Worm (Caenorhabditis elegans) whole organism, L4 larva: ENCODE data around the gene F47B8.2.

ENCODE experiments used
- D1046.2 ChIP-seq: fragments of 200-800 bp; sonication (Bioruptor generic); IDR thresholded peaks from 2 replicates; pipeline ENCODE4 v1.3.6; 2022; ENCODE audit warnings: missing genetic modification characterization, missing compliant biosample characterization
- F26F4.8 ChIP-seq: fragments of 200-800 bp; sonication (Bioruptor generic); conservative IDR thresholded peaks from 2 replicates; pipeline ENCODE4 v1.3.6; 2022; ENCODE audit warnings: missing genetic modification characterization, missing compliant biosample characterization
- F49E8.2 ChIP-seq: sonication (generic microtip); optimal IDR thresholded peaks from 2 replicates; lab custom pipeline; 2016; ENCODE audit warnings: missing compliant biosample characterization, mild to moderate bottlenecking, missing genetic modification characterization, borderline replicate concordance
- R02D3.7 ChIP-seq: fragments of 150-350 bp; sonication (generic microtip); optimal IDR thresholded peaks from 3 replicates; lab custom pipeline; 2014; ENCODE audit warnings: missing biosample characterization, missing genetic modification characterization
- T26A8.4 ChIP-seq: fragments of 200-800 bp; sonication (Bioruptor generic); IDR thresholded peaks from 2 replicates; pipeline ENCODE4 v1.3.6; 2022; ENCODE audit warnings: missing genetic modification characterization, missing compliant biosample characterization
- Y5F2A.4 ChIP-seq: fragments of 200-800 bp; sonication (Bioruptor generic); optimal IDR thresholded peaks from 2 replicates; lab custom pipeline; 2018; ENCODE audit warnings: mild to moderate bottlenecking, missing genetic modification characterization, missing compliant biosample characterization
- ceh-32 ChIP-seq: sonication (generic microtip); optimal IDR thresholded peaks from 2 replicates; lab custom pipeline; 2016; ENCODE audit warnings: mild to moderate bottlenecking, missing genetic modification characterization, missing compliant biosample characterization; ENCODE audit not compliant: poor library complexity
- ces-1 ChIP-seq: fragments of 150-350 bp; sonication (generic microtip); optimal IDR thresholded peaks from 4 replicates; lab custom pipeline; 2014; ENCODE audit warnings: missing biosample characterization, missing genetic modification reagents, missing genetic modification characterization
- daf-19 ChIP-seq: fragments of 200-800 bp; sonication (Bioruptor generic); conservative IDR thresholded peaks from 2 replicates; pipeline ENCODE4 v1.3.6; 2022; ENCODE audit warnings: missing genetic modification characterization, missing compliant biosample characterization
- daf-8 ChIP-seq: fragments of 200-800 bp; sonication (Bioruptor generic); IDR thresholded peaks from 2 replicates; pipeline ENCODE4 v1.3.6; 2022; ENCODE audit warnings: missing genetic modification characterization, missing compliant biosample characterization
- dmd-8 ChIP-seq: fragments of 200-800 bp; sonication (Bioruptor generic); IDR thresholded peaks from 2 replicates; pipeline ENCODE4 v1.3.6; 2022; ENCODE audit warnings: missing genetic modification characterization, missing compliant biosample characterization
- dpl-1 ChIP-seq: fragments of 150-350 bp; optimal IDR thresholded peaks from 2 replicates; lab custom pipeline; 2014; ENCODE audit warnings: missing biosample characterization, missing genetic modification reagents, missing genetic modification characterization
- duxl-1 ChIP-seq: sonication (generic microtip); optimal IDR thresholded peaks from 2 replicates; lab custom pipeline; 2016; ENCODE audit warnings: mild to moderate bottlenecking, missing genetic modification characterization, moderate library complexity, missing compliant biosample characterization; ENCODE audit not compliant: poor library complexity
- dve-1 ChIP-seq: sonication (generic microtip); optimal IDR thresholded peaks from 2 replicates; lab custom pipeline; 2017; ENCODE audit warnings: antibody characterized with exemption, mild to moderate bottlenecking, missing genetic modification characterization, missing compliant biosample characterization; ENCODE audit not compliant: insufficient read depth
- egl-27 ChIP-seq: sonication (generic microtip); optimal IDR thresholded peaks from 3 replicates; lab custom pipeline; 2017; ENCODE audit warnings: missing biosample characterization, missing genetic modification reagents, missing genetic modification characterization
- egl-43 ChIP-seq: fragments of 200-800 bp; sonication (Bioruptor generic); IDR thresholded peaks from 2 replicates; pipeline ENCODE4 v1.3.6; 2022; ENCODE audit warnings: missing genetic modification reagents, missing genetic modification characterization, missing compliant biosample characterization
- fos-1 ChIP-seq: fragments of 150-350 bp; optimal IDR thresholded peaks from 2 replicates; lab custom pipeline; 2014; ENCODE audit warnings: missing biosample characterization, missing genetic modification characterization
- gei-8 ChIP-seq: fragments of 200-800 bp; sonication (Bioruptor generic); optimal IDR thresholded peaks from 2 replicates; lab custom pipeline; 2018; ENCODE audit warnings: mild to moderate bottlenecking, missing genetic modification characterization, missing compliant biosample characterization
- hlh-11 ChIP-seq: fragments of 200-800 bp; sonication (Bioruptor generic); optimal IDR thresholded peaks from 2 replicates; lab custom pipeline; 2018; ENCODE audit warnings: mild to moderate bottlenecking, missing genetic modification characterization, missing compliant biosample characterization
- hlh-30 ChIP-seq: sonication (generic microtip); optimal IDR thresholded peaks from 2 replicates; lab custom pipeline; 2017; ENCODE audit warnings: antibody characterized with exemption, mild to moderate bottlenecking, missing genetic modification characterization, missing compliant biosample characterization; ENCODE audit not compliant: insufficient read depth
- hmg-1.1 ChIP-seq: fragments of 200-800 bp; sonication (Bioruptor generic); IDR thresholded peaks from 2 replicates; pipeline ENCODE4 v1.3.6; 2022; ENCODE audit warnings: missing genetic modification reagents, missing genetic modification characterization, missing compliant biosample characterization
- jun-1 ChIP-seq: fragments of 150-350 bp; optimal IDR thresholded peaks from 2 replicates; lab custom pipeline; 2014; ENCODE audit warnings: missing biosample characterization, missing genetic modification reagents, missing genetic modification characterization
- lim-7 ChIP-seq: fragments of 200-800 bp; sonication (Bioruptor generic); IDR thresholded peaks from 2 replicates; pipeline ENCODE4 v1.3.6; 2022; ENCODE audit warnings: missing genetic modification characterization, missing compliant biosample characterization
- lin-13 ChIP-seq: fragments of 150-350 bp; optimal IDR thresholded peaks from 2 replicates; lab custom pipeline; 2014; ENCODE audit warnings: missing biosample characterization, missing genetic modification reagents, missing genetic modification characterization
- lin-15B ChIP-seq: fragments of 150-350 bp; sonication (generic microtip); optimal IDR thresholded peaks from 3 replicates; lab custom pipeline; 2014; ENCODE audit warnings: missing biosample characterization, missing genetic modification characterization
- lin-29 ChIP-seq: fragments of 200-800 bp; sonication (Bioruptor generic); IDR thresholded peaks from 2 replicates; pipeline ENCODE4 v1.3.6; 2022; ENCODE audit warnings: missing genetic modification reagents, missing genetic modification characterization, missing compliant biosample characterization
- lin-38 ChIP-seq: fragments of 200-800 bp; sonication (Bioruptor generic); IDR thresholded peaks from 2 replicates; pipeline ENCODE4 v1.3.6; 2022; ENCODE audit warnings: missing genetic modification reagents, missing genetic modification characterization, missing compliant biosample characterization
- lsy-2 ChIP-seq, 2 experiments: fragments of 150-350 bp in 1 of 2; sonication (generic microtip) in 1 of 2; optimal IDR thresholded peaks; 2 replicates each; lab custom pipeline; 2014 to 2017; ENCODE audit warnings: missing biosample characterization in 2 of 2, missing genetic modification characterization in 2 of 2
- madf-5 ChIP-seq, 2 experiments: fragments of 200-800 bp; sonication (Bioruptor generic); IDR thresholded peaks; 2 replicates each; pipeline ENCODE4 v1.3.6; 2022; ENCODE audit warnings: missing compliant biosample characterization in 2 of 2, missing genetic modification characterization in 2 of 2
- madf-9 ChIP-seq: fragments of 200-800 bp; sonication (Bioruptor generic); conservative IDR thresholded peaks from 2 replicates; pipeline ENCODE4 v1.3.6; 2022; ENCODE audit warnings: missing genetic modification reagents, missing genetic modification characterization, missing compliant biosample characterization
- mxl-2 ChIP-seq: fragments of 200-800 bp; sonication (Bioruptor generic); conservative IDR thresholded peaks from 2 replicates; pipeline ENCODE4 v1.3.6; 2022; ENCODE audit warnings: missing genetic modification reagents, missing genetic modification characterization, missing compliant biosample characterization
- mxl-3 ChIP-seq: fragments of 200-800 bp; sonication (Bioruptor generic); optimal IDR thresholded peaks from 2 replicates; lab custom pipeline; 2018; ENCODE audit warnings: mild to moderate bottlenecking, missing genetic modification characterization, missing compliant biosample characterization
- nhr-10 ChIP-seq: fragments of 150-350 bp; optimal IDR thresholded peaks from 2 replicates; lab custom pipeline; 2014; ENCODE audit warnings: missing biosample characterization, missing genetic modification characterization
- nhr-237 ChIP-seq: sonication (generic microtip); optimal IDR thresholded peaks from 2 replicates; lab custom pipeline; 2017; ENCODE audit warnings: missing biosample characterization, missing genetic modification characterization
- nhr-42 ChIP-seq: fragments of 200-800 bp; sonication (Bioruptor generic); IDR thresholded peaks from 2 replicates; pipeline ENCODE4 v1.3.6; 2022; ENCODE audit warnings: missing genetic modification characterization, missing compliant biosample characterization
- nhr-48 ChIP-seq: sonication (generic microtip); optimal IDR thresholded peaks from 2 replicates; lab custom pipeline; 2016; ENCODE audit warnings: mild to moderate bottlenecking, missing genetic modification characterization, missing compliant biosample characterization
- nhr-6 ChIP-seq: fragments of 150-350 bp; optimal IDR thresholded peaks from 2 replicates; lab custom pipeline; 2014; ENCODE audit warnings: missing biosample characterization, missing genetic modification characterization
- nhr-77 ChIP-seq: fragments of 150-350 bp; optimal IDR thresholded peaks from 2 replicates; lab custom pipeline; 2014; ENCODE audit warnings: missing biosample characterization, missing genetic modification characterization
- php-3 ChIP-seq: fragments of 200-800 bp; sonication (Bioruptor generic); IDR thresholded peaks from 2 replicates; pipeline ENCODE4 v1.3.6; 2022; ENCODE audit warnings: missing genetic modification reagents, missing genetic modification characterization, missing compliant biosample characterization
- pqm-1 ChIP-seq: sonication (generic microtip); optimal IDR thresholded peaks from 2 replicates; lab custom pipeline; 2017; ENCODE audit warnings: missing biosample characterization, missing genetic modification characterization
- sdz-12 ChIP-seq: fragments of 200-800 bp; sonication (Bioruptor generic); optimal IDR thresholded peaks from 2 replicates; lab custom pipeline; 2018; ENCODE audit warnings: mild to moderate bottlenecking, missing genetic modification characterization, missing compliant biosample characterization
- skn-1 ChIP-seq: fragments of 150-350 bp; optimal IDR thresholded peaks from 2 replicates; lab custom pipeline; 2014; ENCODE audit warnings: missing biosample characterization, missing genetic modification characterization
- snpc-1.2 ChIP-seq: fragments of 200-800 bp; sonication (Bioruptor generic); IDR thresholded peaks from 2 replicates; pipeline ENCODE4 v1.3.6; 2022; ENCODE audit warnings: missing genetic modification reagents, missing genetic modification characterization, missing compliant biosample characterization
- spr-1 ChIP-seq: sonication (generic microtip); optimal IDR thresholded peaks from 2 replicates; lab custom pipeline; 2016; ENCODE audit warnings: mild to moderate bottlenecking, missing genetic modification characterization, missing compliant biosample characterization
- tag-97 ChIP-seq: fragments of 200-800 bp; sonication (Bioruptor generic); IDR thresholded peaks from 2 replicates; pipeline ENCODE4 v1.3.6; 2022; ENCODE audit warnings: missing genetic modification characterization, missing compliant biosample characterization
- unc-130 ChIP-seq: sonication (generic microtip); optimal IDR thresholded peaks from 2 replicates; lab custom pipeline; 2016; ENCODE audit warnings: missing genetic modification reagents, missing genetic modification characterization, missing compliant biosample characterization
- zfp-2 ChIP-seq: sonication (generic microtip); optimal IDR thresholded peaks from 2 replicates; lab custom pipeline; 2016; ENCODE audit warnings: mild to moderate bottlenecking, missing genetic modification characterization, missing compliant biosample characterization
- zfp-3 ChIP-seq: fragments of 200-800 bp; sonication (Bioruptor generic); conservative IDR thresholded peaks from 2 replicates; pipeline ENCODE4 v1.3.6; 2022; ENCODE audit warnings: missing genetic modification reagents, missing genetic modification characterization, missing compliant biosample characterization
- zip-11 ChIP-seq: fragments of 200-800 bp; sonication (Bioruptor generic); IDR thresholded peaks from 2 replicates; pipeline ENCODE4 v1.3.6; 2022; ENCODE audit warnings: missing genetic modification characterization, missing compliant biosample characterization
- zip-2 ChIP-seq: fragments of 150-350 bp; optimal IDR thresholded peaks from 2 replicates; lab custom pipeline; 2014; ENCODE audit warnings: missing biosample characterization, missing genetic modification characterization
- ztf-11 ChIP-seq: fragments of 150-350 bp; optimal IDR thresholded peaks from 2 replicates; lab custom pipeline; 2014; ENCODE audit warnings: missing biosample characterization, missing genetic modification characterization

Gene F47B8.2

ce11 chrV:14364586-14365248, 48.3 kb upstream of the F47B8.2 start (continued):
- TF ChIP-seq jun-1 (tag; lab: Kevin White, UChicago) (no peak), D1046.2 (GFP tag; lab: Robert Waterston, UW) (no peak), nhr-77 (tag; lab: Kevin White, UChicago) (no peak), zip-2 (tag; lab: Kevin White, UChicago) (no peak), zfp-3 (0 out of 2 replicates have a peak, but pooled peaks have one; percentile 8), lim-7 (GFP tag; lab: Robert Waterston, UW) (no peak), daf-19 (peak; percentile 68; the same call in 1 of the 2 replicates), unc-130 (no peak), pqm-1 (tag; lab: Kevin White, UChicago) (no peak), R02D3.7 (tag; lab: Kevin White, UChicago) (no peak), nhr-48 (tag; lab: Kevin White, UChicago) (peak; percentile 38), php-3 (GFP tag; lab: Robert Waterston, UW) (no peak), T26A8.4 (peak; percentile 25; the same call in 1 of the 2 replicates), dmd-8 (GFP tag; lab: Robert Waterston, UW) (no peak), zip-11 (GFP tag; lab: Robert Waterston, UW) (no peak), tag-97 (GFP tag; lab: Robert Waterston, UW) (no peak), ces-1 (GFP tag; lab: Kevin White, UChicago) (no peak), dpl-1 (GFP tag; lab: Kevin White, UChicago) (no peak), duxl-1 (peak; percentile 9), hlh-30 (tag; lab: Kevin White, UChicago) (peak; percentile 17), nhr-42 (no peak), egl-27 (no peak), lsy-2 (tag; optimal IDR thresholded peaks at IDR 0.05; lab: Kevin White, UChicago) (peak; percentile 51 to 88), fos-1 (tag; lab: Kevin White, UChicago) (no peak), spr-1 (tag; lab: Kevin White, UChicago) (no peak), nhr-237 (no peak), hlh-11 (tag; lab: Kevin White, UChicago) (peak; percentile 58), lin-29 (GFP tag; lab: Robert Waterston, UW) (no peak), lin-38 (GFP tag; lab: Robert Waterston, UW) (peak; percentile 30), hmg-1.1 (GFP tag; lab: Robert Waterston, UW) (peak; percentile 62), skn-1 (tag; lab: Kevin White, UChicago) (no peak), mxl-3 (GFP tag; lab: Kevin White, UChicago) (peak; percentile 52), ceh-32 (tag; lab: Kevin White, UChicago) (no peak), ztf-11 (tag; lab: Kevin White, UChicago) (no peak), egl-43 (no peak), mxl-2 (GFP tag; lab: Robert Waterston, UW) (no peak), madf-5 (GFP tag; IDR thresholded peaks at IDR 0.05; lab: Robert Waterston, UW) (no peak), zfp-2 (tag; lab: Kevin White, UChicago) (no peak), daf-8 (GFP tag; lab: Robert Waterston, UW) (no peak), snpc-1.2 (GFP tag; lab: Robert Waterston, UW) (no peak), lin-13 (GFP tag; lab: Kevin White, UChicago) (no peak), nhr-6 (tag; lab: Kevin White, UChicago) (peak; percentile 57), F26F4.8 (GFP tag; lab: Robert Waterston, UW) (no peak), gei-8 (GFP tag; lab: Kevin White, UChicago) (no peak), Y5F2A.4 (GFP tag; lab: Kevin White, UChicago) (no peak), F49E8.2 (tag; lab: Kevin White, UChicago) (no peak), madf-9 (no peak), dve-1 (peak; percentile 7), nhr-10 (tag; lab: Kevin White, UChicago) (no peak), lin-15B (tag; lab: Kevin White, UChicago) (no peak), sdz-12 (GFP tag; lab: Kevin White, UChicago) (no peak)
